Worm (Caenorhabditis elegans): ENCODE measurements around the gene T23G4.2.

DNA sequence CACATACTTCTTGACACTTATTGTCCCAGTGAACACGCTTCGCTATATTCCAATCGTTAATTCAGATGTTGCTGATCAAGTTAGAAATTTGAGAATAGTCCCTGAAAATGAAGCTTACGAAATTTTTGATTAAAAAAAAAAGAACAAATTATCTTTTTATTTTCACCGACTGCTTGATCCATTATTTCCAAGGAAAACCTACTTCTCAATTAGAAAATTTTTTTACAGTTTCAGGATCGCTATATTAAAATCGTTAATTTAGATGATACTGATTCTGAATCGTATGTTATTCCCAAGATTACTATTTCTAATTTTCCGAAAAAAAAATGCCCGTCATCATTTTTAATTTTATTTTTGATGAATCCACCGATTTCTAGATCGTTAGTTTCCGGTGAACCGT, 9.2 kb upstream of the T23G4.2 start, which contains the start of gene T23G4.127:
- no peak for TF ChIP-seq ceh-40 (GFP tag; IDR thresholded peaks at IDR 0.05)
- no peak for TF ChIP-seq snpc-4 (GFP tag; optimal IDR thresholded peaks at IDR 0.05)
- TF ChIP-seq snpc-4 (tag; optimal IDR thresholded peaks at IDR 0.05), result no peak
- no peak for TF ChIP-seq pha-4 (tag; optimal IDR thresholded peaks at IDR 0.05)

Measured in whole organism, young adult.